Worm (Caenorhabditis elegans) whole organism, L3 larva: Measurements from ENCODE around the gene C25E10.4.
A peak's percentile ranks its signal among the peaks of the same experiment; 100 is the strongest.

Experiments
- ZK546.5 ChIP-seq: sonication (generic microtip); optimal IDR thresholded peaks from 2 replicates; lab custom pipeline; 2017; ENCODE audit warnings: missing biosample characterization, missing genetic modification characterization
- ama-1 ChIP-seq: fragments of 150-350 bp; optimal IDR thresholded peaks from 2 replicates; lab custom pipeline; 2018
- ceh-16 ChIP-seq: sonication (generic microtip); optimal IDR thresholded peaks from 2 replicates; lab custom pipeline; 2017; ENCODE audit warnings: missing biosample characterization, missing genetic modification characterization
- ceh-9 ChIP-seq: sonication (generic microtip); optimal IDR thresholded peaks from 2 replicates; lab custom pipeline; 2018; ENCODE audit warnings: missing biosample characterization, missing genetic modification characterization
- daf-12 ChIP-seq: fragments of 150-350 bp; optimal IDR thresholded peaks from 2 replicates; lab custom pipeline; 2014; ENCODE audit warnings: missing biosample characterization, missing genetic modification reagents, missing genetic modification characterization
- egl-27 ChIP-seq: sonication (generic microtip); optimal IDR thresholded peaks from 4 replicates; lab custom pipeline; 2017; ENCODE audit warnings: missing biosample characterization, missing genetic modification reagents, missing genetic modification characterization
- egl-5 ChIP-seq: fragments of 150-350 bp; optimal IDR thresholded peaks from 2 replicates; lab custom pipeline; 2017; ENCODE audit warnings: missing biosample characterization, missing genetic modification reagents, missing genetic modification characterization, inconsistent platforms
- elt-1 ChIP-seq: fragments of 150-350 bp; optimal IDR thresholded peaks from 2 replicates; lab custom pipeline; 2014; ENCODE audit warnings: missing biosample characterization, missing genetic modification characterization
- elt-2 ChIP-seq: sonication (generic microtip); optimal IDR thresholded peaks from 2 replicates; lab custom pipeline; 2016; ENCODE audit warnings: missing genetic modification reagents, mild to moderate bottlenecking, missing genetic modification characterization, missing compliant biosample characterization
- elt-3 ChIP-seq, 3 experiments: fragments of 150-350 bp in 1 of 3; sonication (generic microtip) in 2 of 3; optimal IDR thresholded peaks; 2 replicates in 2 of 3; 4 replicates in 1 of 3; lab custom pipeline; 2014 to 2017; ENCODE audit warnings: missing biosample characterization in 3 of 3, missing genetic modification characterization in 3 of 3
- eor-1 ChIP-seq, 2 experiments: fragments of 150-350 bp; optimal IDR thresholded peaks; 2 replicates each; lab custom pipeline; 2014 to 2018; ENCODE audit warnings: missing biosample characterization in 2 of 2, missing genetic modification characterization in 2 of 2
- fkh-10 ChIP-seq: sonication (generic microtip); optimal IDR thresholded peaks from 2 replicates; lab custom pipeline; 2017; ENCODE audit warnings: missing biosample characterization, missing genetic modification reagents, missing genetic modification characterization
- fkh-2 ChIP-seq: fragments of 150-350 bp; optimal IDR thresholded peaks from 2 replicates; lab custom pipeline; 2014; ENCODE audit warnings: missing biosample characterization, missing genetic modification reagents, missing genetic modification characterization
- fos-1 ChIP-seq: fragments of 150-350 bp; optimal IDR thresholded peaks from 2 replicates; lab custom pipeline; 2014; ENCODE audit warnings: missing biosample characterization, missing genetic modification characterization
- hmg-11 ChIP-seq: sonication (generic microtip); optimal IDR thresholded peaks from 2 replicates; lab custom pipeline; 2016; ENCODE audit warnings: missing genetic modification characterization, missing compliant biosample characterization
- jun-1 ChIP-seq: fragments of 150-350 bp; optimal IDR thresholded peaks from 2 replicates; lab custom pipeline; 2014; ENCODE audit warnings: missing biosample characterization, missing genetic modification reagents, missing genetic modification characterization
- lin-15B ChIP-seq: fragments of 150-350 bp; optimal IDR thresholded peaks from 2 replicates; lab custom pipeline; 2014; ENCODE audit warnings: missing biosample characterization, missing genetic modification characterization
- lin-39 ChIP-seq: fragments of 150-350 bp; optimal IDR thresholded peaks from 2 replicates; lab custom pipeline; 2018; ENCODE audit warnings: missing biosample characterization, missing genetic modification reagents, missing genetic modification characterization
- lsy-12 ChIP-seq: sonication (generic microtip); optimal IDR thresholded peaks from 2 replicates; lab custom pipeline; 2016; ENCODE audit warnings: mild to moderate bottlenecking, missing genetic modification characterization, missing compliant biosample characterization
- mdl-1 ChIP-seq: fragments of 150-350 bp; optimal IDR thresholded peaks from 2 replicates; lab custom pipeline; 2014; ENCODE audit warnings: missing biosample characterization, missing genetic modification characterization
- nfya-1 ChIP-seq: sonication (generic microtip); optimal IDR thresholded peaks from 2 replicates; lab custom pipeline; 2017; ENCODE audit warnings: missing genetic modification characterization, mild to moderate bottlenecking, missing compliant biosample characterization, antibody characterized with exemption, moderate library complexity; ENCODE audit not compliant: insufficient read depth
- nhr-11 ChIP-seq: fragments of 150-350 bp; optimal IDR thresholded peaks from 2 replicates; lab custom pipeline; 2014; ENCODE audit warnings: missing biosample characterization, missing genetic modification characterization
- nhr-12 ChIP-seq: fragments of 150-350 bp; optimal IDR thresholded peaks from 2 replicates; lab custom pipeline; 2014; ENCODE audit warnings: missing biosample characterization, missing genetic modification characterization
- nhr-23 ChIP-seq: fragments of 150-350 bp; optimal IDR thresholded peaks from 2 replicates; lab custom pipeline; 2014; ENCODE audit warnings: missing biosample characterization, missing genetic modification reagents, missing genetic modification characterization
- nhr-25 ChIP-seq: sonication (generic microtip); optimal IDR thresholded peaks from 2 replicates; lab custom pipeline; 2017; ENCODE audit warnings: missing biosample characterization, missing genetic modification characterization
- nhr-28 ChIP-seq: fragments of 150-350 bp; optimal IDR thresholded peaks from 2 replicates; lab custom pipeline; 2014; ENCODE audit warnings: missing biosample characterization, missing genetic modification characterization
- nhr-67 ChIP-seq: fragments of 150-350 bp; optimal IDR thresholded peaks from 2 replicates; lab custom pipeline; 2014; ENCODE audit warnings: missing biosample characterization, missing genetic modification characterization
- nhr-76 ChIP-seq: fragments of 150-350 bp; sonication (generic microtip); optimal IDR thresholded peaks from 5 replicates; lab custom pipeline; 2014; ENCODE audit warnings: missing biosample characterization, missing genetic modification characterization
- nhr-77 ChIP-seq: fragments of 150-350 bp; optimal IDR thresholded peaks from 2 replicates; lab custom pipeline; 2014; ENCODE audit warnings: missing biosample characterization, missing genetic modification characterization
- pha-4 ChIP-seq: fragments of 150-350 bp; optimal IDR thresholded peaks from 2 replicates; lab custom pipeline; 2014; ENCODE audit warnings: missing biosample characterization, missing genetic modification reagents, missing genetic modification characterization
- pqm-1 ChIP-seq: fragments of 150-350 bp; optimal IDR thresholded peaks from 2 replicates; lab custom pipeline; 2017; ENCODE audit warnings: missing biosample characterization, missing genetic modification characterization, inconsistent platforms
- sea-2 ChIP-seq: fragments of 150-350 bp; sonication (generic microtip); optimal IDR thresholded peaks from 4 replicates; lab custom pipeline; 2014; ENCODE audit warnings: missing biosample characterization, missing genetic modification reagents, missing genetic modification characterization
- skn-1 ChIP-seq: fragments of 150-350 bp; optimal IDR thresholded peaks from 2 replicates; lab custom pipeline; 2014; ENCODE audit warnings: missing biosample characterization, missing genetic modification characterization
- snpc-4 ChIP-seq: fragments of 150-350 bp; optimal IDR thresholded peaks from 2 replicates; lab custom pipeline; 2014; ENCODE audit warnings: missing biosample characterization, missing genetic modification characterization
- ztf-4 ChIP-seq: fragments of 150-350 bp; optimal IDR thresholded peaks from 2 replicates; lab custom pipeline; 2014; ENCODE audit warnings: missing biosample characterization, missing genetic modification characterization

Gene C25E10.4

DNA sequence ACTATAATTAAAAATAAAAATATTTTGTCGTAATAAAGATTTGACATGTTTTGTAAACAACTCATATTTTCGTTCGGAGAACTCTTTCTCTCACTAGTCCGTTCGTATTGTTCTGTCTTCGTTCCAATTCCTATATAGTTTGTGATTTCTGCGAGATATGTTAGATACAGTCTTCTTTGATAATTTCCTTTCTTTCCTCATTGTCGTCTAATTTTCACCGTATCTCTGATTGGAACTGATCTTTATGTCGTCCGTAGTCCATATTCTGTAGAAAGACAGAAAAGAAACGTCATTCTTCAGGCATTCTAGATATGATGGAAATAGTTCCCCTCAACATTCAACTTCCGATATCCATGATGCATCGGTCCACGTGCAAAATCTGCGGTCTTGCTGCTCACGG is 11.5 kb downstream of the C25E10.4 start, which contains the start of gene nhr-30:
TSS of gene nhr-30 (plus strand) at position 301 of the 400 bp plus-strand sequence.
- TF ChIP-seq nhr-76 (tag; lab: Kevin White, UChicago), result no peak
- TF ChIP-seq nhr-12 (tag; lab: Kevin White, UChicago), result no peak
- no peak for TF ChIP-seq ZK546.5
- TF ChIP-seq nhr-28 (tag; lab: Kevin White, UChicago), result no peak
- no peak for TF ChIP-seq elt-1 (tag; lab: Kevin White, UChicago)
- no peak for TF ChIP-seq fkh-2 (tag; lab: Kevin White, UChicago)
- TF ChIP-seq egl-27, result no peak
- TF ChIP-seq nhr-25 (tag; lab: Kevin White, UChicago), result no peak
- TF ChIP-seq nfya-1 (tag; lab: Kevin White, UChicago), result no peak
- TF ChIP-seq lin-39 (tag; lab: Kevin White, UChicago), result no peak
- TF ChIP-seq ceh-9, result no peak
- TF ChIP-seq jun-1, result no peak

- TF ChIP-seq ztf-4 (tag; lab: Kevin White, UChicago) (no peak), nhr-11 (tag; lab: Kevin White, UChicago) (peak; percentile 23)
- TF ChIP-seq, all 47 proteins: peak for 1
Measured at ce11 chrV:9047555-9048049, 14.2 kb downstream of the C25E10.4 start, which contains the start of gene C25E10.17. C25E10.17 (minus strand) TSS chrV:9047605.

DNA sequence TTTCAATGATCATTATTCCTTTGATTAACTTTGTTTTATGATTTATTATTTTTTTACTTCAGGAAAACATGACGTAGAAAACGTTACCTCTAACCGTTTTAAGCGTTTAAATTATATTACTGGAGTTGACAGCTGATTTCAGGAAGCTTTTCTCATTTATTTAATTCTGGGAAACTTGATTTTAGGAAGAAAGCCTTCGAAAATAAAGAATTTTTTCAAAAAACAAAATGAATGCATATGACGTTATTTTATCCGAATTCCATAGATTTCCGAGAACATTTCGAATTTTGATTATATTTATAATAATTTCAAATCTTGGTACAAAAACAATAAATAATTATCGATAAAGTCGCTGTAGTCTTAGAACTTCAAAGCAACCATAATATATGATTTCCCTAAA is 15.9 kb downstream of the C25E10.4 start:
- TF ChIP-seq fkh-2 (tag; lab: Kevin White, UChicago) (no peak), ceh-9 (no peak), lsy-12 (tag; lab: Kevin White, UChicago) (no peak), lin-39 (tag; lab: Kevin White, UChicago) (no peak), egl-27 (no peak), nhr-23 (tag; lab: Kevin White, UChicago) (no peak), ama-1 (lab: Kevin White, UChicago) (no peak), eor-1 (tag; optimal IDR thresholded peaks at IDR 0.05; lab: Kevin White, UChicago) (no peak), hmg-11 (tag; lab: Kevin White, UChicago) (no peak), daf-12 (no peak), snpc-4 (tag; lab: Kevin White, UChicago) (no peak), pha-4 (tag; lab: Kevin White, UChicago) (no peak), fos-1 (tag; lab: Kevin White, UChicago) (no peak), elt-2 (tag; lab: Kevin White, UChicago) (no peak), ceh-16 (tag; lab: Kevin White, UChicago) (no peak), ZK546.5 (no peak), nhr-11 (tag; lab: Kevin White, UChicago) (no peak), elt-3 (tag; optimal IDR thresholded peaks at IDR 0.05; lab: Kevin White, UChicago) (no peak)

ce11 chrV:9051100-9051499 is 17.7 kb downstream of the C25E10.4 start, which contains the start of gene C25E10.7:
C25E10.7 (minus strand) TSS chrV:9051200.
- TF ChIP-seq nhr-23 (tag; lab: Kevin White, UChicago), result no peak
- no peak for TF ChIP-seq hmg-11 (tag; lab: Kevin White, UChicago)
- TF ChIP-seq skn-1 (tag; lab: Kevin White, UChicago), result no peak
- no peak for TF ChIP-seq nfya-1 (tag; lab: Kevin White, UChicago)
- no peak for TF ChIP-seq ztf-4 (tag; lab: Kevin White, UChicago)
- TF ChIP-seq nhr-67 (tag; lab: Kevin White, UChicago), result no peak
- no peak for TF ChIP-seq egl-5
- no peak for TF ChIP-seq elt-2 (tag; lab: Kevin White, UChicago)
- TF ChIP-seq mdl-1 (tag; lab: Kevin White, UChicago), result no peak
- TF ChIP-seq fkh-10 (GFP tag; lab: Kevin White, UChicago), result no peak
- no peak for TF ChIP-seq fos-1 (tag; lab: Kevin White, UChicago)
- no peak for TF ChIP-seq snpc-4 (tag; lab: Kevin White, UChicago)
- TF ChIP-seq eor-1 (tag; optimal IDR thresholded peaks at IDR 0.05; lab: Kevin White, UChicago), result no peak

DNA sequence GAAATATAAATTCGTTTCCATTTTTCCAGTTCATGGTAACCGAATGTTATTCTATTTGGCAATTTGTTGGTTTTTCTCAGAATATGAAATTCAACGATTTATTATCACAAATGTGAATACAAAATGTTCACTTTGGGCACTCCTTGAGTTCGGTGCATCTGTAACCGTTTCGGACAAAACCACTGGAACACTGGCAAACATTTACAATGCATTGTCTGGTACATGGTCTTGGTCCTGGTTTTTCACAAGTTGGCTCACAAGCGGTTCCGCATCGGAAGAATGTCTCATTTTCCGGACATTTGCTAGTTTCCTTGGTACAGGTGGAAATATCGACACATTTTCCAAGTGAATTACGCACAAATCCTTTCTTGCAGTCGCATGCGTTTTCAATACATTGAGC is 19.9 kb downstream of the C25E10.4 start:
- TF ChIP-seq nhr-77 (tag; lab: Kevin White, UChicago), result no peak
- TF ChIP-seq egl-5, result no peak
- no peak for TF ChIP-seq lin-15B (tag; lab: Kevin White, UChicago)
- TF ChIP-seq fkh-10 (GFP tag; lab: Kevin White, UChicago), result no peak
- no peak for TF ChIP-seq pha-4 (tag; lab: Kevin White, UChicago)
- TF ChIP-seq sea-2 (GFP tag; lab: Kevin White, UChicago), result no peak
- TF ChIP-seq skn-1 (tag; lab: Kevin White, UChicago), result no peak
- no peak for TF ChIP-seq lin-39 (tag; lab: Kevin White, UChicago)
- no peak for TF ChIP-seq elt-2 (tag; lab: Kevin White, UChicago)
- TF ChIP-seq daf-12, result no peak
- no peak for TF ChIP-seq pqm-1
- no peak for TF ChIP-seq eor-1 (tag; optimal IDR thresholded peaks at IDR 0.05; lab: Kevin White, UChicago)
- no peak for TF ChIP-seq ztf-4 (tag; lab: Kevin White, UChicago)
- TF ChIP-seq, all 47 proteins: peak for 0
